Worm (Caenorhabditis elegans) whole organism, L2 larva: ENCODE data around the gene R08B4.3.

ENCODE experiments used
- R02D3.7 ChIP-seq: fragments of 150-350 bp; optimal IDR thresholded peaks from 2 replicates; lab custom pipeline; 2014; ENCODE audit warnings: missing biosample characterization, missing genetic modification characterization
- ama-1 ChIP-seq: fragments of 150-350 bp; optimal IDR thresholded peaks from 2 replicates; lab custom pipeline; 2018; ENCODE audit warnings: inconsistent platforms
- lin-13 ChIP-seq: fragments of 150-350 bp; optimal IDR thresholded peaks from 2 replicates; lab custom pipeline; 2014; ENCODE audit warnings: missing biosample characterization, missing genetic modification reagents, missing genetic modification characterization
- unc-55 ChIP-seq: fragments of 150-350 bp; sonication (generic microtip); optimal IDR thresholded peaks from 3 replicates; lab custom pipeline; 2014; ENCODE audit warnings: missing biosample characterization, missing genetic modification reagents, missing genetic modification characterization

DNA sequence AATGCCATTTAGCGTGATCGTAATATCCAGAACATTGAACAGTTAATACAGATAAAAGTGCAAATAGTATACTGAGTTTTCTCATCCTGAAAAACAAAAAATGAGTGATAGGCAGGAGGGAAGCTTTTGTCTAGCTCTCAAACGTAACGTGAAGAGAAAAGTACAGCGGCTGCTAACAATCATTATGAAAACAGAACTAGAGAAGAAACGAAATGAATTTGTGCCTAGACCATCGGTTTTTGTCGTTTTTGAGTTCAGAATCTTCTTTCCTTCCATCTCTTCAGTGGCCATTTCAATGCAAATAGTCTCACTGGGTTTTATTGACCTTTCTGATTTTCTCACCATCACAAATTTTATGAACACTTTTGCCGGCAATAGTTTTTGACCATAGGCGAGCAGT, 35.6 kb downstream of the R08B4.3 start, which contains the start of gene W04G3.7:
- TF ChIP-seq unc-55 (GFP tag; lab: Kevin White, UChicago) (no peak), ama-1 (lab: Kevin White, UChicago) (no peak), lin-13 (GFP tag; lab: Kevin White, UChicago) (no peak), R02D3.7 (tag; lab: Kevin White, UChicago) (no peak)
